Worm (Caenorhabditis elegans) whole organism, L1 larva: ENCODE results near the gene T20D4.7.
"Not testable (repeated sequence)": the region's sequence is repeated elsewhere in the genome, so short reads cannot be mapped to it uniquely, and the experiment has no call there.

ENCODE experiments used
- elt-3 ChIP-seq, 6 experiments: fragments of 150-350 bp in 1 of 6; sonication (generic microtip); optimal IDR thresholded peaks; 2 replicates each; lab custom pipeline; 2017 to 2018; ENCODE audit warnings: missing biosample characterization in 6 of 6, missing genetic modification characterization in 6 of 6, inconsistent platforms in 1 of 6
- grh-1 ChIP-seq: fragments of 200-800 bp; sonication (Bioruptor generic); IDR thresholded peaks from 2 replicates; pipeline ENCODE4 v1.3.6; 2022; ENCODE audit warnings: missing genetic modification reagents, missing genetic modification characterization, missing compliant biosample characterization
- lin-35 ChIP-seq, 2 experiments: fragments of 150-350 bp; optimal IDR thresholded peaks; 2 replicates each; lab custom pipeline; 2014; ENCODE audit warnings: missing biosample characterization in 2 of 2, missing genetic modification characterization in 2 of 2, missing genetic modification reagents in 2 of 2
- mdl-1 ChIP-seq, 2 experiments: fragments of 150-350 bp; optimal IDR thresholded peaks; 2 replicates each; lab custom pipeline; 2014 to 2017; ENCODE audit warnings: missing biosample characterization in 2 of 2, missing genetic modification characterization in 2 of 2, inconsistent platforms in 1 of 2
- nhr-77 ChIP-seq: fragments of 150-350 bp; optimal IDR thresholded peaks from 2 replicates; lab custom pipeline; 2014; ENCODE audit warnings: missing biosample characterization, missing genetic modification characterization
- nhr-84 ChIP-seq: sonication (generic microtip); optimal IDR thresholded peaks from 2 replicates; lab custom pipeline; 2017; ENCODE audit warnings: missing biosample characterization, missing genetic modification characterization

DNA sequence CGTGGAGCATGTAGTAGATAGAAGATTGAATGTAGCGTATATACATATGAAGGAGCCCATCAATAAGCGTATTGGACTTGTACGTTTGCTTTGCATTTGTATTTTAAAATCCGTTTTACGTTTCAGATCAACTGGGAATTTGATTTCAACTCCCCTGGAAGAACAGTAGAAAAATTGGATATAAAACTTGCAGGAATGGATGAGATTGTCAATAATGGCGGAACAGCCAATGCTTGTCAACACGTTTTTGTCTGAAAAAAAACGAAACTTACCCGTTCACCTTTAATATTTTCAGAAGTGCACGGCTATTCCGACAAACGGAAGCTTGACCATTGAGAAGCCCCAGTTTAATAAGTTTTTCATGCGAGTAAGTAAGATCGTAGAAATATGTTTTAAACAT is 40.9 kb upstream of the T20D4.7 start, which contains the start of gene C04E12.2:
- not testable (repeated sequence) for TF ChIP-seq grh-1 (GFP tag; lab: Robert Waterston, UW); mdl-1 (tag; optimal IDR thresholded peaks at IDR 0.05; lab: Kevin White, UChicago); elt-3 (tag; optimal IDR thresholded peaks at IDR 0.05; lab: Kevin White, UChicago); nhr-77; nhr-84 (tag; lab: Kevin White, UChicago); lin-35 (GFP tag; optimal IDR thresholded peaks at IDR 0.05; lab: Kevin White, UChicago)
